Worm (Caenorhabditis elegans): ENCODE measurements around the gene Y55F3BL.6.

ce11 chrIV:756956-757355, 49.9 kb downstream of the Y55F3BL.6 start:
- no peak for TF ChIP-seq nhr-76 (tag; optimal IDR thresholded peaks at IDR 0.05)
- no peak for TF ChIP-seq efl-1 (optimal IDR thresholded peaks at IDR 0.05)
- no peak for TF ChIP-seq efl-1 (GFP tag; optimal IDR thresholded peaks at IDR 0.05 in 1 of 2)
- no peak for TF ChIP-seq lir-3 (tag; optimal IDR thresholded peaks at IDR 0.05; ENCODE audit: poor library complexity)
- TF ChIP-seq ces-1 (GFP tag; optimal IDR thresholded peaks at IDR 0.05): no peak
- no peak for TF ChIP-seq Y116A8C.19 (tag; optimal IDR thresholded peaks at IDR 0.05; ENCODE audit: borderline replicate concordance)
- TF ChIP-seq egl-27 (tag; optimal IDR thresholded peaks at IDR 0.05): no peak
- no peak for TF ChIP-seq fos-1 (tag; optimal IDR thresholded peaks at IDR 0.05)
- TF ChIP-seq skn-1 (tag; optimal IDR thresholded peaks at IDR 0.05): no peak
- TF ChIP-seq alr-1 (tag; optimal IDR thresholded peaks at IDR 0.05; ENCODE audit: borderline replicate concordance): no peak
- TF ChIP-seq unc-62 (GFP tag; optimal IDR thresholded peaks at IDR 0.05): no peak
- TF ChIP-seq isw-1 (GFP tag; IDR thresholded peaks at IDR 0.05): no peak
